Worm (Caenorhabditis elegans): ENCODE measurements around the gene cdc-25.4.

The cdc-25.4 gene

DNA sequence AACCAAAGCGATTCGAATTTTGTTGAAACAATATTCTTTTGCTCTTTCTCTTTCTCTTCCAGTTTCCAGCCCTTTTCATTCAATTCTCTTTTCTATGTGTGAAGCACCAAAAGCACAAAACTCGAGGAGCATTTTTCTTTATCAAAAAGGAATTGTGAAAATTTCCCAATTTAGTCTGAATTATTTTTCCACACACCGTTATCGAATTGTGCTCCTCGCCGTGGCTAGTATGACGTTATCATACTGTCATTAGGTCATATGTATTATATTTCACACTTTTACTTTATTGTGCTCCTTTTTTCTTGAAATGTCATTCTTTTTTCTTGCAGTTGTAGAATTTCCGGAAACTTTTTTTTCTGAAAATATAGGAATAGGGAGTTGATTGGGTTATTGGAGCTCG is 32.4 kb upstream of the cdc-25.4 start:
- TF ChIP-seq gmeb-1 (tag; optimal IDR thresholded peaks at IDR 0.05) (peak; percentile 11), fos-1 (tag; optimal IDR thresholded peaks at IDR 0.05) (peak; percentile 94), unc-39 (tag; optimal IDR thresholded peaks at IDR 0.05) (no peak), ZK546.5 (tag; optimal IDR thresholded peaks at IDR 0.05) (no peak), ztf-11 (tag; optimal IDR thresholded peaks at IDR 0.05) (no peak), dmd-4 (tag; optimal IDR thresholded peaks at IDR 0.05) (no peak), C34F6.9 (tag; optimal IDR thresholded peaks at IDR 0.05) (no peak), peb-1 (tag; optimal IDR thresholded peaks at IDR 0.05) (no peak), nhr-129 (tag; optimal IDR thresholded peaks at IDR 0.05) (no peak), nhr-77 (tag; optimal IDR thresholded peaks at IDR 0.05) (no peak), sma-9 (GFP tag; optimal IDR thresholded peaks at IDR 0.05) (peak; percentile 45), sma-9 (tag; optimal IDR thresholded peaks at IDR 0.05) (no peak), elt-1 (tag; optimal IDR thresholded peaks at IDR 0.05) (no peak), zag-1 (tag; optimal IDR thresholded peaks at IDR 0.05) (no peak), mab-5 (tag; optimal IDR thresholded peaks at IDR 0.05) (no peak), nhr-21 (tag; optimal IDR thresholded peaks at IDR 0.05) (no peak), alr-1 (tag; optimal IDR thresholded peaks at IDR 0.05) (no peak), elt-3 (tag; optimal IDR thresholded peaks at IDR 0.05) (no peak), skn-1 (tag; optimal IDR thresholded peaks at IDR 0.05) (peak; percentile 65), lin-13 (GFP tag; optimal IDR thresholded peaks at IDR 0.05) (no peak), ztf-1 (GFP tag; conservative IDR thresholded peaks at IDR 0.05) (no peak), crh-2 (tag; optimal IDR thresholded peaks at IDR 0.05) (peak; percentile 33), sem-4 (tag; optimal IDR thresholded peaks at IDR 0.05) (no peak)

DNA sequence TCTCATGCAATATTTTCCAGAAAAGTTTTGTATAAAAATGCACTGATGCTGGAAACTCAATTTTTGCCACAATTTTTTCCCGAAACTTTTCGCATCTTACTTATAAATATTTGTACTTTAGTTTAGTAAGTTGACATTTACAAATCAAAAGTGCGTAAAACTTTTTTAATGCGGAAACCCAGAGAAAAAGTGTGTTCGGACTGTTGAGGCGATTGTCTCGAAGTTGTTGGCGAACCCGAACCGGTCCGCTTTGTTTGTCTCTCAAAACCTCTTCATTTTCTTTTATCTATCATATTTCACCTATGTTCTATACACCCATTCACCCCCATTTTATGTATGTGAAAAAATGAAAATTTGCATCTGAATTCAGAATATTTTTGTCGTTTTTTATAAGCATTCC is 31.4 kb upstream of the cdc-25.4 start:
- TF ChIP-seq egl-27 (tag; optimal IDR thresholded peaks at IDR 0.05): no peak
- no peak for TF ChIP-seq alr-1 (tag; optimal IDR thresholded peaks at IDR 0.05)
- TF ChIP-seq blmp-1 (tag; optimal IDR thresholded peaks at IDR 0.05; ENCODE audit: insufficient read depth): peak; percentile 21
- TF ChIP-seq fos-1 (tag; optimal IDR thresholded peaks at IDR 0.05): no peak
- TF ChIP-seq nhr-77 (tag; optimal IDR thresholded peaks at IDR 0.05): no peak
- peak; percentile 26 for TF ChIP-seq F13H6.1 (tag; optimal IDR thresholded peaks at IDR 0.05)
- peak; percentile 48 for TF ChIP-seq nhr-25 (tag; optimal IDR thresholded peaks at IDR 0.05)
- peak; percentile 29 for TF ChIP-seq sma-9 (GFP tag; optimal IDR thresholded peaks at IDR 0.05)
- TF ChIP-seq sma-9 (tag; optimal IDR thresholded peaks at IDR 0.05): no peak
- no peak for TF ChIP-seq nhr-23 (tag; optimal IDR thresholded peaks at IDR 0.05)

DNA sequence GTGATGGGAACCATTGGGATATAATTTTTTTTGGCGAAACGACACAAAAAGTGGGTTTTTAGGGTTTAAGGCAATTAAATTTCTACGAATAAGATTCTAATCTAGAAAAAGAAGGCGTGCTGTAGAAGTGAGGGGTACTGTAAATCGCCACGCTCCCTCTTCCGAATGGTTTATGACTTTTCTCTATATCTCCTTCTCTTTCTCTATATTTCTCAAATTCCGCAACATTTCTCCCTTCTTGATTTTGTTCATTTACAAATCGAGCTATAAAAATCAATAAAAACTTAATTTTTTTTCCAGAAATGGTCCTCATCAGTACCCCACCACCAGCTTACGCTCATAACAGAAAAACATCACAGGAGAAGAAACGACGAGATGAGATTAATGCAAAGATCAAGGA is 28.9 kb upstream of the cdc-25.4 start, which contains the start of gene ref-1:
Gene ref-1, plus strand, starts transcription at position 301 of the 400 bp plus-strand sequence.
- TF ChIP-seq F13H6.1 (tag; optimal IDR thresholded peaks at IDR 0.05) (no peak), unc-55 (GFP tag; optimal IDR thresholded peaks at IDR 0.05) (no peak)

DNA sequence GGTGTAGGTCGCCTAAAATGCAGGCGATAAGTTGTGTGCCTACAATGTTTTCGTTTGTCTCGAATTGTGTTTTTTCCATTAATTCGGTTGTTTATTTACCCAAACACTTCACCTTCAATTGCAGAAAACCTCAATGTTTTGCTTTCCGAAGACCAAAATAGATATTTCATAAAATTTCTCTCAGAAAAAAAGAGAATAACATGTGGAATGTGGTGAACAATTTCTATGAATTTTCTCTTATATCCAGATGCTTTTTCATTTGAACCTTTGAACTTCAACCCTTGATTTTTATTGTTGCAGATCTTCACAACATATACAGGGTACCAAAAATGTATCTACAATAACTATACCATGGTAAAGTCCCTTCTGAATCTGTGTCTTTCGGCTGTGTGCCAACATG is 17.2 kb upstream of the cdc-25.4 start, which contains the start of gene T01E8.1:
Gene T01E8.1, plus strand, starts transcription at position 301 of the 400 bp plus-strand sequence.
- no peak for TF ChIP-seq ceh-16 (tag; optimal IDR thresholded peaks at IDR 0.05)
- TF ChIP-seq unc-39 (tag; optimal IDR thresholded peaks at IDR 0.05): no peak
- TF ChIP-seq mdl-1 (tag; optimal IDR thresholded peaks at IDR 0.05): no peak
- TF ChIP-seq lin-11 (tag; optimal IDR thresholded peaks at IDR 0.05): no peak
- no peak for TF ChIP-seq nhr-11 (tag; optimal IDR thresholded peaks at IDR 0.05)

DNA sequence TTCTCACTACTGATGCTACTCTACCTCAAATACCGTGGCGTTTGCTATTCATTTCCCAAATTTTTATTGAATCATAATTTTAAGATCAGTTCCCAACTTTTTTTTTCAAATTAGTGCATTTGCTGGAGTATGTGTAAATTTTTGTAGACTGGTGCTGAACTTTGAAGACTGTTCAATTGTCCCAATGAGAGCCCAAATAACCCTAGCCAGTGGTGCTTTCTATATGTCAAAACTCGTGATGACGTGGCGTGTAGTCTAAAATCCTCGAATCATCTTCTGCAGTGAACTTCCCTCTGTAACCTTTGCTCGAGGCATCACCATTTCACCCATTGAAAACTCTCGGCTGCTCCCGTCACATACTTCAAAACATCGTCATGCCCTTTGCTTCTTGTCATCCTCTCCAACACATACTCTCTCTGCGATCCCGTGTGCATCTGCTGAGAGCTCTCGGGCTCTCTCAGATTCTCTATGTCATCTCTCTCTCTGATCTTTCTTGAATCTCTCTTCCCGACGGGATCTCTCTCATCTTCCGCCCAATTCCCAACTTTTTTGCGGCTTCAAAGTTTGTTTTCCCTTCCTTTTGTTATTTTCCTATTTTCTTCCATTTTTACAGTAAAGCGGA is 15.3 kb upstream of the cdc-25.4 start:
- peak; percentile 54 for TF ChIP-seq F13H6.1 (tag; optimal IDR thresholded peaks at IDR 0.05)
- no peak for TF ChIP-seq nhr-23 (tag; optimal IDR thresholded peaks at IDR 0.05)
- peak; percentile 74 for TF ChIP-seq nhr-129 (tag; optimal IDR thresholded peaks at IDR 0.05)
- TF ChIP-seq lsy-2 (tag; optimal IDR thresholded peaks at IDR 0.05): peak in 1 of 2 experiments; percentile 11
- TF ChIP-seq egl-27 (tag; optimal IDR thresholded peaks at IDR 0.05): no peak
- no peak for TF ChIP-seq nhr-12 (tag; optimal IDR thresholded peaks at IDR 0.05)
- TF ChIP-seq dmd-4 (tag; optimal IDR thresholded peaks at IDR 0.05): no peak

All from whole organism, L2 larva.